Worm (Caenorhabditis elegans): ENCODE results near the gene B0250.5.

The B0250.5 gene

ce11 chrV:20493271-20494231, at the start of gene B0250.5:
TSS of gene B0250.5 (plus strand) at chrV:20493924.
- TF ChIP-seq dao-5 (tag; optimal IDR thresholded peaks at IDR 0.05) = no peak
- TF ChIP-seq him-1 (tag; optimal IDR thresholded peaks at IDR 0.05) = no peak
- TF ChIP-seq W03F9.2 (tag; optimal IDR thresholded peaks at IDR 0.05) = no peak

- TF ChIP-seq him-1 (tag; optimal IDR thresholded peaks at IDR 0.05) = no peak
- TF ChIP-seq W03F9.2 (tag; optimal IDR thresholded peaks at IDR 0.05) = no peak
Measured at ce11 chrV:20445898-20446297, 47.8 kb upstream of the B0250.5 start.

- TF ChIP-seq W03F9.2 (tag; optimal IDR thresholded peaks at IDR 0.05) (no peak), him-1 (tag; optimal IDR thresholded peaks at IDR 0.05) (no peak), dao-5 (tag; optimal IDR thresholded peaks at IDR 0.05) (no peak)
Measured at ce11 chrV:20451793-20452192, 41.9 kb upstream of the B0250.5 start.

- TF ChIP-seq him-1 (tag; optimal IDR thresholded peaks at IDR 0.05) = no peak
- no peak for TF ChIP-seq dao-5 (tag; optimal IDR thresholded peaks at IDR 0.05)
Measured at ce11 chrV:20453084-20453483, 40.6 kb upstream of the B0250.5 start, which contains the start of gene F48F5.6. TSS of gene F48F5.6 (minus strand) at chrV:20453184.

ce11 chrV:20453811-20454210, 39.9 kb upstream of the B0250.5 start, which contains the start of gene srd-70:
TSS of gene srd-70 (plus strand) at chrV:20454111.
- TF ChIP-seq dao-5 (tag; optimal IDR thresholded peaks at IDR 0.05) (no peak), W03F9.2 (tag; optimal IDR thresholded peaks at IDR 0.05) (no peak), him-1 (tag; optimal IDR thresholded peaks at IDR 0.05) (no peak)

- TF ChIP-seq dao-5 (tag; optimal IDR thresholded peaks at IDR 0.05) (no peak), W03F9.2 (tag; optimal IDR thresholded peaks at IDR 0.05) (no peak), him-1 (tag; optimal IDR thresholded peaks at IDR 0.05) (no peak)
Measured at ce11 chrV:20455637-20456036, 38.1 kb upstream of the B0250.5 start.

- TF ChIP-seq W03F9.2 (tag; optimal IDR thresholded peaks at IDR 0.05) = no peak
- no peak for TF ChIP-seq dao-5 (tag; optimal IDR thresholded peaks at IDR 0.05)
Measured at ce11 chrV:20457155-20457554, 36.6 kb upstream of the B0250.5 start.

- TF ChIP-seq dao-5 (tag; optimal IDR thresholded peaks at IDR 0.05) = no peak
Measured at ce11 chrV:20460808-20461207, 32.9 kb upstream of the B0250.5 start, which contains the start of gene B0250.18. TSS of gene B0250.18 (minus strand) at chrV:20460908.

ce11 chrV:20464778-20465177, 28.9 kb upstream of the B0250.5 start:
- TF ChIP-seq dao-5 (tag; optimal IDR thresholded peaks at IDR 0.05) = no peak
- TF ChIP-seq W03F9.2 (tag; optimal IDR thresholded peaks at IDR 0.05) = no peak
- no peak for TF ChIP-seq him-1 (tag; optimal IDR thresholded peaks at IDR 0.05)

ce11 chrV:20470385-20470784, 23.3 kb upstream of the B0250.5 start, which contains the start of gene B0250.8:
TSS of gene B0250.8 (minus strand) at chrV:20470485.
- no peak for TF ChIP-seq W03F9.2 (tag; optimal IDR thresholded peaks at IDR 0.05)
- no peak for TF ChIP-seq him-1 (tag; optimal IDR thresholded peaks at IDR 0.05)
- TF ChIP-seq dao-5 (tag; optimal IDR thresholded peaks at IDR 0.05) = no peak

- TF ChIP-seq dao-5 (tag; optimal IDR thresholded peaks at IDR 0.05) (no peak), him-1 (tag; optimal IDR thresholded peaks at IDR 0.05) (no peak), W03F9.2 (tag; optimal IDR thresholded peaks at IDR 0.05) (no peak)
Measured at ce11 chrV:20475029-20475428, 18.7 kb upstream of the B0250.5 start.

- TF ChIP-seq dao-5 (tag; optimal IDR thresholded peaks at IDR 0.05) (no peak), him-1 (tag; optimal IDR thresholded peaks at IDR 0.05) (no peak), W03F9.2 (tag; optimal IDR thresholded peaks at IDR 0.05) (no peak)
Measured at ce11 chrV:20475830-20476229, 17.9 kb upstream of the B0250.5 start, which contains the start of gene B0250.7. TSS of gene B0250.7 (minus strand) at chrV:20476061.

- TF ChIP-seq dao-5 (tag; optimal IDR thresholded peaks at IDR 0.05) = no peak
- no peak for TF ChIP-seq W03F9.2 (tag; optimal IDR thresholded peaks at IDR 0.05)
- TF ChIP-seq him-1 (tag; optimal IDR thresholded peaks at IDR 0.05) = no peak
Measured at ce11 chrV:20476514-20476913, 17.2 kb upstream of the B0250.5 start.

ce11 chrV:20476981-20477380, 16.7 kb upstream of the B0250.5 start:
- TF ChIP-seq him-1 (tag; optimal IDR thresholded peaks at IDR 0.05) (no peak), W03F9.2 (tag; optimal IDR thresholded peaks at IDR 0.05) (no peak), dao-5 (tag; optimal IDR thresholded peaks at IDR 0.05) (no peak)

Measured in whole organism, L4/young adult.